Worm (Caenorhabditis elegans) whole organism, mixed stage, embryonic: ENCODE data around the gene txt-5.

Source experiments
- M03D4.4 ChIP-seq: sonication (generic microtip); optimal IDR thresholded peaks from 2 replicates; lab custom pipeline; 2017; ENCODE audit warnings: mild to moderate bottlenecking, missing genetic modification characterization, missing compliant biosample characterization
- bed-3 ChIP-seq: fragments of 200-800 bp; sonication (Bioruptor generic); optimal IDR thresholded peaks from 3 replicates; lab custom pipeline; 2018; ENCODE audit warnings: mild to moderate bottlenecking, missing genetic modification characterization, moderate library complexity, missing compliant biosample characterization
- blmp-1 ChIP-seq: fragments of 150-350 bp; optimal IDR thresholded peaks from 2 replicates; lab custom pipeline; 2014; ENCODE audit warnings: missing biosample characterization, missing genetic modification characterization
- ceh-39 ChIP-seq: fragments of 150-350 bp; optimal IDR thresholded peaks from 2 replicates; lab custom pipeline; 2014; ENCODE audit warnings: missing biosample characterization, missing genetic modification characterization
- ceh-83 ChIP-seq: fragments of 200-800 bp; sonication (Bioruptor generic); optimal IDR thresholded peaks from 2 replicates; lab custom pipeline; 2018; ENCODE audit warnings: mild to moderate bottlenecking, missing genetic modification characterization, missing compliant biosample characterization
- cnd-1 ChIP-seq: fragments of 200-800 bp; sonication (Bioruptor generic); optimal IDR thresholded peaks from 2 replicates; lab custom pipeline; 2018; ENCODE audit warnings: mild to moderate bottlenecking, missing genetic modification characterization, missing compliant biosample characterization
- drap-1 ChIP-seq: fragments of 200-800 bp; sonication (Bioruptor generic); optimal IDR thresholded peaks from 3 replicates; lab custom pipeline; 2018; ENCODE audit warnings: mild to moderate bottlenecking, missing genetic modification characterization, missing compliant biosample characterization
- elt-1 ChIP-seq: sonication (generic microtip); optimal IDR thresholded peaks from 2 replicates; lab custom pipeline; 2017; ENCODE audit warnings: missing genetic modification characterization, mild to moderate bottlenecking, missing compliant biosample characterization, antibody characterized with exemption, moderate library complexity, borderline replicate concordance; ENCODE audit not compliant: insufficient read depth
- flh-1 ChIP-seq: fragments of 200-800 bp; sonication (Bioruptor generic); optimal IDR thresholded peaks from 2 replicates; lab custom pipeline; 2018; ENCODE audit warnings: mild to moderate bottlenecking, missing genetic modification characterization, moderate library complexity, missing compliant biosample characterization
- ham-2 ChIP-seq: fragments of 200-800 bp; sonication (Bioruptor generic); optimal IDR thresholded peaks from 2 replicates; lab custom pipeline; 2018; ENCODE audit warnings: mild to moderate bottlenecking, missing genetic modification characterization, missing compliant biosample characterization
- hlh-1 ChIP-seq: fragments of 150-350 bp; optimal IDR thresholded peaks from 2 replicates; lab custom pipeline; 2014; ENCODE audit warnings: missing biosample characterization, missing genetic modification reagents, missing genetic modification characterization
- lin-13 ChIP-seq: fragments of 150-350 bp; optimal IDR thresholded peaks from 2 replicates; lab custom pipeline; 2014; ENCODE audit warnings: missing biosample characterization, missing genetic modification characterization
- lin-32 ChIP-seq: fragments of 200-800 bp; sonication (Bioruptor generic); optimal IDR thresholded peaks from 2 replicates; lab custom pipeline; 2018; ENCODE audit warnings: mild to moderate bottlenecking, missing genetic modification characterization, missing compliant biosample characterization
- lsy-2 ChIP-seq: fragments of 150-350 bp; optimal IDR thresholded peaks from 2 replicates; lab custom pipeline; 2014; ENCODE audit warnings: missing biosample characterization, missing genetic modification characterization
- mab-5 ChIP-seq: fragments of 150-350 bp; optimal IDR thresholded peaks from 2 replicates; lab custom pipeline; 2014; ENCODE audit warnings: missing biosample characterization, missing genetic modification characterization
- mep-1 ChIP-seq: fragments of 150-350 bp; optimal IDR thresholded peaks from 2 replicates; lab custom pipeline; 2017; ENCODE audit warnings: missing biosample characterization, missing genetic modification reagents, missing genetic modification characterization, inconsistent platforms
- mls-2 ChIP-seq: sonication (generic microtip); optimal IDR thresholded peaks from 2 replicates; lab custom pipeline; 2016; ENCODE audit warnings: mild to moderate bottlenecking, missing genetic modification characterization, moderate library complexity, missing compliant biosample characterization
- nhr-12 ChIP-seq: fragments of 150-350 bp; optimal IDR thresholded peaks from 2 replicates; lab custom pipeline; 2014; ENCODE audit warnings: missing biosample characterization, missing genetic modification characterization
- nhr-2 ChIP-seq: fragments of 150-350 bp; optimal IDR thresholded peaks from 2 replicates; lab custom pipeline; 2014; ENCODE audit warnings: missing biosample characterization, missing genetic modification characterization
- nhr-237 ChIP-seq: fragments of 150-350 bp; optimal IDR thresholded peaks from 2 replicates; lab custom pipeline; 2014; ENCODE audit warnings: missing biosample characterization, missing genetic modification characterization
- nhr-28 ChIP-seq: fragments of 150-350 bp; optimal IDR thresholded peaks from 2 replicates; lab custom pipeline; 2014; ENCODE audit warnings: missing biosample characterization, missing genetic modification characterization
- nhr-76 ChIP-seq: sonication (generic microtip); optimal IDR thresholded peaks from 2 replicates; lab custom pipeline; 2017; ENCODE audit warnings: missing biosample characterization, missing genetic modification characterization
- pha-4 ChIP-seq: fragments of 150-350 bp; optimal IDR thresholded peaks from 2 replicates; lab custom pipeline; 2018; ENCODE audit warnings: missing biosample characterization, missing genetic modification reagents, missing genetic modification characterization
- sem-2 ChIP-seq: fragments of 200-800 bp; sonication (Bioruptor generic); optimal IDR thresholded peaks from 2 replicates; lab custom pipeline; 2018; ENCODE audit warnings: mild to moderate bottlenecking, missing genetic modification characterization, missing compliant biosample characterization
- snpc-4 ChIP-seq: fragments of 150-350 bp; optimal IDR thresholded peaks from 2 replicates; lab custom pipeline; 2014; ENCODE audit warnings: missing biosample characterization, missing genetic modification characterization
- sptf-1 ChIP-seq: sonication (generic microtip); optimal IDR thresholded peaks from 2 replicates; lab custom pipeline; 2017; ENCODE audit warnings: mild to moderate bottlenecking, missing genetic modification characterization, moderate library complexity, missing compliant biosample characterization
- tbx-8 ChIP-seq: fragments of 200-800 bp; sonication (Bioruptor generic); optimal IDR thresholded peaks from 2 replicates; lab custom pipeline; 2018; ENCODE audit warnings: mild to moderate bottlenecking, missing genetic modification characterization, moderate library complexity, missing compliant biosample characterization
- unc-120 ChIP-seq: sonication (generic microtip); optimal IDR thresholded peaks from 2 replicates; lab custom pipeline; 2017; ENCODE audit warnings: missing genetic modification characterization, missing compliant biosample characterization; ENCODE audit not compliant: poor library complexity, severe bottlenecking
- unc-39 ChIP-seq: fragments of 150-350 bp; optimal IDR thresholded peaks from 2 replicates; lab custom pipeline; 2014; ENCODE audit warnings: missing biosample characterization, missing genetic modification characterization
- unc-62 ChIP-seq: fragments of 150-350 bp; optimal IDR thresholded peaks from 2 replicates; lab custom pipeline; 2014; ENCODE audit warnings: missing biosample characterization, missing genetic modification reagents, missing genetic modification characterization
- zip-8 ChIP-seq: fragments of 150-350 bp; optimal IDR thresholded peaks from 2 replicates; lab custom pipeline; 2014; ENCODE audit warnings: missing biosample characterization, missing genetic modification characterization

The txt-5 gene

DNA sequence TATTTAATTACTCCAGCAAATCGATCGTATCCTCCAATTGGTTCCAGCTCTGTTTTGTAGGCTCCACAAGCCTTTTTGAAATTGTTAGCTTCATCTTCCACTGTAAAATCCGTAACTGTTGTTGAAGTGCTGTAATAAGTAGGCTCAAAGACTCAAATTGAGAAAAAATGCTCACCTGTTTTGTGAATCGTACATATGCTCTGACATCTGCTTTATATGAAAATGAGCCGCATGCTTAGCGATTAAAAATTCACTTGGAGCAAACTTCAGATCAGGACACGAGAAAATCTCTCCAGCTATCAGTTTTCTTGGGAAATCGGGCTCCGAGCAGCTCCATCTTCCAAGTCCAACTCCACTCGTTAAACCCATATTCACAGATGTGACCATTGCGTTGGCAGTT, 28.5 kb downstream of the txt-5 start:
- TF ChIP-seq flh-1 (GFP tag; lab: Kevin White, UChicago) (no peak), hlh-1 (no peak), ceh-39 (tag; lab: Kevin White, UChicago) (no peak), nhr-12 (no peak)

DNA sequence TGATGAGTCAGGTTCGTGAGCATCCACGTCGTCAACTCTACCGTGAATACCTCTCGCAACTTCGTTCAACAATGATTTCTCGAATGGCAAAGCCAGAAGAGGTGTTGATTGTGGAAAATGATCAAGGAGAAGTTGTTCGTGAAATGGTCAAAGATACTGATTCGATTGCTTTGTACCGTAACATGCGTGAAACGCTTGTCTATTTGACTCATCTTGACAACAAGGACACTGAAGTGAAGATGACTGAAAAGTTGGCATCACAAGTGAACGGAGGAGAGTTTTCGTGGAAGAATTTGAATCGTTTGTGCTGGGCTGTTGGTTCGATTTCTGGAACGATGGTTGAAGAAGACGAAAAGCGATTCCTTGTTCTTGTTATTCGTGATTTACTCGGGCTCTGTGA, 30.3 kb downstream of the txt-5 start:
- no peak for TF ChIP-seq lin-32 (GFP tag; lab: Kevin White, UChicago)
- no peak for TF ChIP-seq nhr-237 (tag; lab: Kevin White, UChicago)
- TF ChIP-seq ceh-83 (GFP tag; lab: Kevin White, UChicago): no peak
- TF ChIP-seq ham-2 (GFP tag; lab: Kevin White, UChicago): no peak
- TF ChIP-seq unc-39 (tag; lab: Kevin White, UChicago): no peak
- no peak for TF ChIP-seq lin-13
- no peak for TF ChIP-seq blmp-1 (tag; lab: Kevin White, UChicago)
- no peak for TF ChIP-seq hlh-1
- TF ChIP-seq flh-1 (GFP tag; lab: Kevin White, UChicago): no peak
- TF ChIP-seq bed-3: no peak
- TF ChIP-seq elt-1 (tag; lab: Kevin White, UChicago): no peak
- TF ChIP-seq unc-62 (GFP tag; lab: Kevin White, UChicago): no peak
- TF ChIP-seq nhr-76 (tag; lab: Kevin White, UChicago): no peak
- TF ChIP-seq ceh-39 (tag; lab: Kevin White, UChicago): no peak
- TF ChIP-seq tbx-8 (GFP tag; lab: Kevin White, UChicago): no peak
- no peak for TF ChIP-seq mab-5 (tag; lab: Kevin White, UChicago)
- no peak for TF ChIP-seq snpc-4 (tag; lab: Kevin White, UChicago)
- no peak for TF ChIP-seq lsy-2 (tag; lab: Kevin White, UChicago)
- TF ChIP-seq zip-8 (tag; lab: Kevin White, UChicago): no peak
- TF ChIP-seq M03D4.4 (tag; lab: Kevin White, UChicago): no peak

DNA sequence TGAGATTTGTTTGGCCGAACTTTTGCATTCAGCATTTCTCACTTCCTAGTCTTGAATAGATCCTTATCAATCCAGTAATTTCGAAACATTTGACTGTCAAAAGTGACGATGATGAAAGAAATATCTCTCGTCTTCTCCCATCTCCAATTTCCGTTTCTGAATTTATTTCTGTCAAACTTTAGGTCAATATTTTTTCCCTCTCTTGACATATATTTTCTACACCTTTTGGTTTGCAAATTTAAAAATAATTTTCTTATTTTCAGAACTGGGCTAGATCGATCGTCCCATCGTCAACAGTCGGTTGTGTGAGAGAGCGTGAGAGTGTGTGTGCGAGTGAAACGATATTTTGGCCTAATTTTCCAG, 32.2 kb downstream of the txt-5 start, which contains the start of gene xpo-1:
xpo-1 (plus strand) TSS at position 264 of the 363 bp plus-strand sequence.
- TF ChIP-seq nhr-28 (tag; lab: Kevin White, UChicago) (no peak), ham-2 (GFP tag; lab: Kevin White, UChicago) (no peak), tbx-8 (GFP tag; lab: Kevin White, UChicago) (no peak), ceh-83 (GFP tag; lab: Kevin White, UChicago) (no peak), elt-1 (tag; lab: Kevin White, UChicago) (no peak), hlh-1 (no peak), sptf-1 (tag; lab: Kevin White, UChicago) (no peak), nhr-12 (no peak), mab-5 (tag; lab: Kevin White, UChicago) (no peak), bed-3 (no peak), ceh-39 (tag; lab: Kevin White, UChicago) (no peak), flh-1 (GFP tag; lab: Kevin White, UChicago) (no peak), unc-120 (tag; lab: Kevin White, UChicago) (no peak), drap-1 (no peak), nhr-2 (no peak), cnd-1 (no peak), pha-4 (tag; lab: Kevin White, UChicago) (no peak), unc-62 (GFP tag; lab: Kevin White, UChicago) (no peak), nhr-237 (tag; lab: Kevin White, UChicago) (no peak), sem-2 (no peak)

DNA sequence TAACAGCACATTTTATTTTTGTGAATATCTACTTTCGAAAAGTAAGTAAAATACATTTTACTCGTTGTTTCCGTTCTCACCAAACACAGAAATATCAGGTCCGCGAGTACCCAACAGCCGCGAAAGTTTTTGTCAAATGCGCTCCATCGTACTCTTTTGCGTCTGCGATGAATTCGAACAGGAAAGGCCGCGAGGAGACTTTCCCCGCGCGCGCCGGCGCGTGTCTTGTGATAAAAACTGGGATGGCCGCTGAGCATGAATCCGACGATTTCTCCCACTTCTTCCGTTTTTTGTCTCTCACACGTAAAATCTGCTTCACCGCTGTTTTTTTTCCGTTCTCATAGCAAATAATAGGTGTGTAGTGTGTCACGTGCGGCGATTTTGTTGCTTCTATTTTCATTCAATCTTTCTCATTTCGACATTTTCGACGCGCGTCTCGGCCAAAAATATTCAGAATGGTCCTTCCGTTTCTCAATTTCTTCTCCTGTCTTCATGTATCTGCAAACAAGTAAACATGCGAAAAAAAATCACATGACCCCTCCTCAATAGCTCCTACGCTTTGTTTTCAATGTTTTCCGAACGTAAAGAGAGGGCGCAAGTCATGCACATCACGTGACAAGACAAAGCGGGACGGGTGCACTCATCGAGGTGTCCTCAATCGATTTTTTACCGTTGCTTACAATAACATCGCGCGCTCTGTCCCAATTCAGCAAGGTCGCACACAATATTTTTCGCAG, 32.7 kb downstream of the txt-5 start, which contains the start of gene uvs-1:
uvs-1 (minus strand) TSS at position 145 of the 737 bp plus-strand sequence.
- peak; percentile 14 for TF ChIP-seq mep-1
- TF ChIP-seq hlh-1: peak; percentile 62
- no peak for TF ChIP-seq elt-1 (tag; lab: Kevin White, UChicago)
- TF ChIP-seq blmp-1 (tag; lab: Kevin White, UChicago): no peak
- no peak for TF ChIP-seq cnd-1
- no peak for TF ChIP-seq mls-2
- peak; percentile 23 for TF ChIP-seq lsy-2 (tag; lab: Kevin White, UChicago)
- no peak for TF ChIP-seq tbx-8 (GFP tag; lab: Kevin White, UChicago)
- no peak for TF ChIP-seq nhr-76 (tag; lab: Kevin White, UChicago)
- no peak for TF ChIP-seq lin-13
- TF ChIP-seq unc-39 (tag; lab: Kevin White, UChicago): no peak
